Fruit fly (Drosophila melanogaster) whole organism, embryonic: ENCODE data around the gene Phae1.

Experiments
- Atf-2 ChIP-seq: fragments of 200-800 bp; sonication (Bioruptor generic); optimal IDR thresholded peaks from 2 replicates; lab custom pipeline; 2016; ENCODE audit warnings: missing biosample characterization, missing genetic modification characterization
- CG10209 ChIP-seq: fragments of 200-800 bp; sonication (Bioruptor generic); optimal IDR thresholded peaks from 3 replicates; lab custom pipeline; 2017; ENCODE audit warnings: missing biosample characterization, mild to moderate bottlenecking, missing genetic modification characterization, missing genetic modification reagents
- CG10431 ChIP-seq: fragments of 200-800 bp; sonication (Bioruptor generic); optimal IDR thresholded peaks from 3 replicates; lab custom pipeline; 2018; ENCODE audit warnings: missing biosample characterization, mild to moderate bottlenecking, missing genetic modification characterization
- CG10979 ChIP-seq: fragments of 200-800 bp; sonication (Bioruptor generic); optimal IDR thresholded peaks from 2 replicates; lab custom pipeline; 2018; ENCODE audit warnings: missing biosample characterization, mild to moderate bottlenecking, missing genetic modification characterization, moderate library complexity
- CG11456 ChIP-seq: fragments of 200-800 bp; sonication (Bioruptor generic); IDR thresholded peaks from 3 replicates; pipeline ENCODE4 v1.3.6; 2022; ENCODE audit warnings: missing biosample characterization, missing genetic modification characterization
- CG11504 ChIP-seq: fragments of 200-800 bp; sonication (Bioruptor generic); optimal IDR thresholded peaks from 3 replicates; lab custom pipeline; 2019; ENCODE audit warnings: missing biosample characterization, mild to moderate bottlenecking, missing genetic modification characterization, moderate library complexity
- CG15601 ChIP-seq: fragments of 200-800 bp; sonication (Bioruptor generic); optimal IDR thresholded peaks from 3 replicates; lab custom pipeline; 2019; ENCODE audit warnings: missing biosample characterization, mild to moderate bottlenecking, missing genetic modification characterization, moderate library complexity
- CG18262 ChIP-seq: fragments of 200-800 bp; optimal IDR thresholded peaks from 3 replicates; lab custom pipeline; 2019; ENCODE audit warnings: missing biosample characterization, mild to moderate bottlenecking, missing genetic modification characterization, moderate library complexity
- CG2199 ChIP-seq: fragments of 200-800 bp; sonication (Bioruptor generic); IDR thresholded peaks from 3 replicates; pipeline ENCODE4 v1.3.6; 2022; ENCODE audit warnings: missing biosample characterization, missing genetic modification characterization
- CG2712 ChIP-seq: fragments of 200-800 bp; optimal IDR thresholded peaks from 3 replicates; lab custom pipeline; 2019; ENCODE audit warnings: missing biosample characterization, mild to moderate bottlenecking, missing genetic modification characterization, moderate library complexity
- CG2889 ChIP-seq: fragments of 200-800 bp; sonication (Bioruptor generic); IDR thresholded peaks from 3 replicates; pipeline ENCODE4 v1.3.6; 2022; ENCODE audit warnings: missing biosample characterization, missing genetic modification characterization
- CG30020 ChIP-seq: fragments of 200-800 bp; optimal IDR thresholded peaks from 2 replicates; lab custom pipeline; 2019; ENCODE audit warnings: missing biosample characterization, mild to moderate bottlenecking, missing genetic modification characterization, moderate library complexity
- CG3838 ChIP-seq: fragments of 200-800 bp; sonication (Bioruptor generic); optimal IDR thresholded peaks from 3 replicates; lab custom pipeline; 2016; ENCODE audit warnings: missing biosample characterization, missing genetic modification characterization
- CG3847 ChIP-seq: fragments of 200-800 bp; sonication (Bioruptor generic); IDR thresholded peaks from 2 replicates; pipeline ENCODE4 v1.3.6; 2022; ENCODE audit warnings: missing biosample characterization, missing genetic modification characterization
- CG4617 ChIP-seq: fragments of 200-800 bp; sonication (Bioruptor generic); optimal IDR thresholded peaks from 3 replicates; lab custom pipeline; 2016; ENCODE audit warnings: missing biosample characterization, missing genetic modification characterization, borderline replicate concordance
- CG6689 ChIP-seq: fragments of 200-800 bp; sonication (Bioruptor generic); IDR thresholded peaks from 2 replicates; pipeline ENCODE4 v1.3.6; 2022; ENCODE audit warnings: missing biosample characterization, missing genetic modification characterization
- CG7271 ChIP-seq: fragments of 200-800 bp; sonication (Bioruptor generic); optimal IDR thresholded peaks from 2 replicates; lab custom pipeline; 2018; ENCODE audit warnings: missing biosample characterization, mild to moderate bottlenecking, missing genetic modification characterization, moderate library complexity
- CG7745 ChIP-seq: fragments of 200-800 bp; sonication (Bioruptor generic); optimal IDR thresholded peaks from 2 replicates; lab custom pipeline; 2018; ENCODE audit warnings: missing biosample characterization, mild to moderate bottlenecking, missing genetic modification characterization, moderate library complexity
- CTCF ChIP-seq: fragments of 200-800 bp; sonication (Bioruptor generic); optimal IDR thresholded peaks from 2 replicates; lab custom pipeline; 2017; ENCODE audit warnings: missing biosample characterization, mild to moderate bottlenecking, missing genetic modification characterization, moderate library complexity
- E2f2 ChIP-seq: fragments of 200-800 bp; sonication (Bioruptor generic); IDR thresholded peaks from 2 replicates; pipeline ENCODE4 v1.3.6; 2022; ENCODE audit warnings: missing biosample characterization, missing genetic modification characterization
- Ets65A ChIP-seq: fragments of 200-800 bp; sonication (Bioruptor generic); peaks from one replicate; lab custom pipeline; 2016; ENCODE audit warnings: missing biosample characterization, missing genetic modification characterization
- HLH3B ChIP-seq: fragments of 200-800 bp; sonication (Bioruptor generic); IDR thresholded peaks from 2 replicates; pipeline ENCODE4 v1.3.6; 2022; ENCODE audit warnings: missing biosample characterization, missing genetic modification characterization
- Hr39 ChIP-seq: fragments of >200 bp; optimal IDR thresholded peaks from 2 replicates; lab custom pipeline; 2017
- Hr51 ChIP-seq, 2 experiments: fragments of 200-800 bp; sonication (Bioruptor generic); optimal IDR thresholded peaks; 2 replicates in 1 of 2; 3 replicates in 1 of 2; lab custom pipeline; 2016 to 2018; ENCODE audit warnings: missing biosample characterization in 2 of 2, missing genetic modification characterization in 2 of 2, mild to moderate bottlenecking in 1 of 2, moderate library complexity in 1 of 2
- Hr78 ChIP-seq, 2 experiments: fragments of 200-800 bp in 1 of 2; fragments of >200 bp in 1 of 2; sonication (Bioruptor generic) in 1 of 2; optimal IDR thresholded peaks; 2 replicates each; lab custom pipeline; 2017 to 2019; ENCODE audit warnings: missing biosample characterization in 2 of 2, missing genetic modification characterization in 2 of 2, mild to moderate bottlenecking in 1 of 2, moderate library complexity in 1 of 2
- Lpt ChIP-seq: fragments of >200 bp; optimal IDR thresholded peaks from 2 replicates; lab custom pipeline; 2018; ENCODE audit warnings: missing biosample characterization, missing genetic modification characterization
- Max ChIP-seq: fragments of 200-800 bp; sonication (Bioruptor generic); optimal IDR thresholded peaks from 2 replicates; lab custom pipeline; 2016; ENCODE audit warnings: missing biosample characterization, mild to moderate bottlenecking, missing genetic modification characterization
- Med ChIP-seq: fragments of 200-800 bp; sonication (Bioruptor generic); peaks from one replicate; lab custom pipeline; 2016; ENCODE audit warnings: missing biosample characterization, missing genetic modification characterization, mild to moderate bottlenecking, inconsistent platforms, moderate library complexity
- Mrtf ChIP-seq: fragments of 200-800 bp; sonication (Bioruptor generic); IDR thresholded peaks from 3 replicates; pipeline ENCODE4 v1.3.6; 2022; ENCODE audit warnings: missing biosample characterization, missing genetic modification characterization
- Myb ChIP-seq: fragments of 200-800 bp; sonication (Bioruptor generic); optimal IDR thresholded peaks from 2 replicates; lab custom pipeline; 2016; ENCODE audit warnings: missing biosample characterization, missing genetic modification characterization
- NC2β ChIP-seq: fragments of 200-800 bp; sonication (Bioruptor generic); optimal IDR thresholded peaks from 2 replicates; lab custom pipeline; 2016; ENCODE audit warnings: missing biosample characterization, missing genetic modification characterization
- Nf-YC ChIP-seq: fragments of 200-800 bp; optimal IDR thresholded peaks from 3 replicates; lab custom pipeline; 2019; ENCODE audit warnings: missing biosample characterization, mild to moderate bottlenecking, missing genetic modification characterization, moderate library complexity
- Oli ChIP-seq: fragments of 200-800 bp; sonication (Bioruptor generic); optimal IDR thresholded peaks from 2 replicates; lab custom pipeline; 2018; ENCODE audit warnings: missing biosample characterization, mild to moderate bottlenecking, missing genetic modification characterization, moderate library complexity
- Ptx1 ChIP-seq: fragments of 200-800 bp; sonication (Bioruptor generic); IDR thresholded peaks from 2 replicates; pipeline ENCODE4 v1.3.6; 2022; ENCODE audit warnings: missing biosample characterization, missing genetic modification characterization
- Sry-δ ChIP-seq: fragments of 200-800 bp; sonication (Bioruptor generic); optimal IDR thresholded peaks from 2 replicates; lab custom pipeline; 2016; ENCODE audit warnings: missing biosample characterization, missing genetic modification characterization
- Trl ChIP-seq, 3 experiments: fragments of >200 bp in 2 of 3; fragments of 200-800 bp in 1 of 3; sonication (Bioruptor generic) in 1 of 3; optimal IDR thresholded peaks; 2 replicates in 1 of 3; 3 replicates in 2 of 3; lab custom pipeline; 2016 to 2017; ENCODE audit warnings: missing biosample characterization in 1 of 3, missing genetic modification characterization in 1 of 3
- ato ChIP-seq: fragments of 200-800 bp; sonication (Bioruptor generic); IDR thresholded peaks from 2 replicates; pipeline ENCODE4 v1.3.6; 2022; ENCODE audit warnings: missing biosample characterization, missing genetic modification characterization; ENCODE audit not compliant: partially characterized antibody
- chinmo ChIP-seq: fragments of 200-800 bp; sonication (Bioruptor generic); IDR thresholded peaks from 4 replicates; pipeline ENCODE4 v1.3.6; 2022; ENCODE audit warnings: missing biosample characterization, missing genetic modification characterization; ENCODE audit not compliant: partially characterized antibody
- ci ChIP-seq: fragments of 200-800 bp; sonication (Bioruptor generic); IDR thresholded peaks from 3 replicates; pipeline ENCODE4 v1.3.6; 2022; ENCODE audit warnings: missing biosample characterization, missing genetic modification characterization
- crc ChIP-seq: fragments of 200-800 bp; sonication (Bioruptor generic); optimal IDR thresholded peaks from 2 replicates; lab custom pipeline; 2016; ENCODE audit warnings: missing biosample characterization, missing genetic modification characterization
- crol ChIP-seq: fragments of 200-800 bp; sonication (Bioruptor generic); IDR thresholded peaks from 2 replicates; pipeline ENCODE4 v1.3.6; 2022; ENCODE audit warnings: missing biosample characterization, missing genetic modification characterization
- dati ChIP-seq: fragments of 200-800 bp; sonication (Bioruptor generic); IDR thresholded peaks from 2 replicates; pipeline ENCODE4 v1.3.6; 2022; ENCODE audit warnings: missing biosample characterization, missing genetic modification characterization
- eyg ChIP-seq: fragments of 200-800 bp; sonication (Bioruptor generic); optimal IDR thresholded peaks from 3 replicates; lab custom pipeline; 2016; ENCODE audit warnings: missing biosample characterization, missing genetic modification characterization
- jumu ChIP-seq: fragments of 200-800 bp; sonication (Bioruptor generic); optimal IDR thresholded peaks from 3 replicates; lab custom pipeline; 2016; ENCODE audit warnings: missing biosample characterization, missing genetic modification characterization
- lmd ChIP-seq: fragments of 200-800 bp; sonication (Bioruptor generic); IDR thresholded peaks from 2 replicates; pipeline ENCODE4 v1.3.6; 2022; ENCODE audit warnings: missing biosample characterization, missing genetic modification characterization
- prd ChIP-seq, 3 experiments: fragments of >200 bp in 2 of 3; fragments of 200-800 bp in 1 of 3; sonication (Bioruptor generic) in 1 of 3; optimal IDR thresholded peaks in 2 of 3; IDR thresholded peaks in 1 of 3; 2 replicates in 2 of 3; 3 replicates in 1 of 3; pipeline versions ENCODE4 v1.3.6 to Lab custom; 2017 to 2022; ENCODE audit warnings: missing biosample characterization in 1 of 3, missing genetic modification characterization in 1 of 3
- sens ChIP-seq: fragments of 200-800 bp; sonication (Bioruptor generic); peaks from one replicate; lab custom pipeline; 2016; ENCODE audit warnings: missing biosample characterization, missing genetic modification characterization
- zen ChIP-seq: fragments of 200-800 bp; sonication (Bioruptor generic); optimal IDR thresholded peaks from 3 replicates; lab custom pipeline; 2018; ENCODE audit warnings: missing biosample characterization, mild to moderate bottlenecking, missing genetic modification characterization, moderate library complexity

The Phae1 gene

DNA sequence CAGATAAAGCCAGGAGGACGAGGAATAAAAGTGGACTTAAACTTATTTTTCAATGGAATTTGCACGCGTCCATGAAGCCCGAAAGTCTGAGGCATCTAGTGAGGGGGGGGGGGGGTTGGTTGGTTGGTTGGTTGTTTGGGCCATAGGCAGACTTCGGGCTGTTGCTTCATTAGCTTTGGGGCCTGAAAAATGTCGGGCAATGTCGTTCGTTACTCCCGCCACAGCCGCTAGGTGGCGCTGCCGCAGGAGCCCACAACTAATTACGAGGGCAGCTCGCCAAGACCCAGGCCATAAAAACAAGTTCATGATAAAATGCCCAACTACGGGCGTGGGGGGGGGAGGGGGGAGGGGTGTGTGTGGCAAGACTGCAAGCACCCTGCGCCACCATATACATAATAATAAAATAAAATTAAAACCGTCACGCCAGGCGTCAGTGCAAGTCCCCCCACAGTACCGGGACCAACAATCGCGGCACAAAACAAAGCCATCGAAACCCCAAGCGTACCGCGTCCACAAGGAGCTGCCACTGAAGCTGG lies 31.0 kb upstream of the Phae1 start:
- 0 out of 4 replicates have a peak, but pooled peaks have one; percentile 9 for TF ChIP-seq chinmo (GFP tag; lab: Robert Waterston, UW)
- peak; percentile 82 for TF ChIP-seq CTCF (GFP tag; lab: Kevin White, UChicago)
- peak; percentile 58 for TF ChIP-seq crol (GFP tag; lab: Robert Waterston, UW)
- TF ChIP-seq Lpt (GFP tag; lab: Kevin White, UChicago) = no peak
- no peak for TF ChIP-seq Nf-YC (tag; lab: Kevin White, UChicago)
- TF ChIP-seq CG2199 (GFP tag; lab: Robert Waterston, UW) = 0 out of 3 replicates have a peak, but pooled peaks have one; percentile 22
- no peak for TF ChIP-seq prd (optimal IDR thresholded peaks at IDR 0.05; lab: Kevin White, UChicago)
- peak; percentile 30; the same call in 1 of the 3 replicates for TF ChIP-seq prd (GFP tag; IDR thresholded peaks at IDR 0.05; lab: Robert Waterston, UW)
- TF ChIP-seq Mrtf (GFP tag; lab: Robert Waterston, UW) = 0 out of 3 replicates have a peak, but pooled peaks have one; percentile 33
- TF ChIP-seq Oli (tag; lab: Kevin White, UChicago) = no peak
- TF ChIP-seq CG2889 (GFP tag; lab: Robert Waterston, UW) = no peak
- peak; percentile 26 for TF ChIP-seq Med (GFP tag; lab: Kevin White, UChicago)
- TF ChIP-seq CG3838 (GFP tag; lab: Kevin White, UChicago) = no peak
- peak; percentile 60 for TF ChIP-seq Hr39 (lab: Kevin White, UChicago)

DNA sequence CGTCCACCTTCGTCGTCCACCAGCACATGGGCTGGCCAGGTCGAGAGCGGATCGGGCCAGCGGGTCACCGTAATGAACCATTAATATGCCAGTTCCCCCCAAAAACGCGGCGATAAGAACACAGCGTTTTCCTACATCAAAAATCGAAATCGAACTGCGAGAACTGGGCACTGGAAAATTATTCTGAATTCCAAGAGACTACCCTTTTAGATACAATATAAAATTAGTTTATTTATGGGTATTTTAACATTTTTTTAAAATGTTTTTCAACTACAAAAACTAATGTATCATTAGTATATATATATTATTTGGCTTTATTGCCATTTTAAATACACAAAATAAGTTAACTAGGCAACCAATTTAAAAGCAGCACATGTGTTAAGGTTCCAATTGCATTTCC lies 30.5 kb upstream of the Phae1 start:
- TF ChIP-seq CG6689 (GFP tag; lab: Robert Waterston, UW) (no peak), CG7271 (tag; lab: Kevin White, UChicago) (no peak), CG2712 (peak; percentile 4), CG3847 (GFP tag; lab: Robert Waterston, UW) (no peak), HLH3B (GFP tag; lab: Robert Waterston, UW) (no peak), CG2889 (GFP tag; lab: Robert Waterston, UW) (no peak), ato (no peak), Sry-δ (GFP tag; lab: Kevin White, UChicago) (no peak), CG18262 (tag; lab: Kevin White, UChicago) (peak; percentile 33), eyg (GFP tag; lab: Kevin White, UChicago) (no peak), Ptx1 (GFP tag; lab: Robert Waterston, UW) (peak; percentile 45), Hr51 (GFP tag; optimal IDR thresholded peaks at IDR 0.05; lab: Kevin White, UChicago) (no peak), dati (GFP tag; lab: Robert Waterston, UW) (no peak), CG11456 (no peak), sens (peak; percentile 56), Ets65A (GFP tag; lab: Kevin White, UChicago) (peak; percentile 93), CG4617 (GFP tag; lab: Kevin White, UChicago) (no peak), CG10209 (GFP tag; lab: Kevin White, UChicago) (no peak), Max (no peak), CG10979 (tag; lab: Kevin White, UChicago) (no peak), Hr78 (GFP tag; optimal IDR thresholded peaks at IDR 0.05; lab: Kevin White, UChicago) (no peak), NC2β (GFP tag; lab: Kevin White, UChicago) (no peak), lmd (GFP tag; lab: Robert Waterston, UW) (peak; percentile 25; the same call in 1 of the 2 replicates), Atf-2 (no peak), Myb (GFP tag; lab: Kevin White, UChicago) (no peak), ci (no peak), crc (GFP tag; lab: Kevin White, UChicago) (no peak), E2f2 (GFP tag; lab: Robert Waterston, UW) (no peak), CG15601 (tag; lab: Kevin White, UChicago) (no peak), CG30020 (tag; lab: Kevin White, UChicago) (no peak), CG10431 (no peak), CG11504 (no peak), zen (tag; lab: Kevin White, UChicago) (no peak), jumu (GFP tag; lab: Kevin White, UChicago) (no peak), Trl (optimal IDR thresholded peaks at IDR 0.05; lab: Kevin White, UChicago) (no peak), Trl (GFP tag; optimal IDR thresholded peaks at IDR 0.05; lab: Kevin White, UChicago) (no peak), CG7745 (no peak)
